Worm (Caenorhabditis elegans) whole organism, L1 larva: ENCODE results near the gene C27H5.2.

Experiments
- egl-13 ChIP-seq: sonication (generic microtip); optimal IDR thresholded peaks from 2 replicates; lab custom pipeline; 2016; ENCODE audit warnings: missing genotype, missing genetic modification reagents, missing genetic modification characterization, missing compliant biosample characterization
- egl-27 ChIP-seq, 2 experiments: fragments of 150-350 bp in 1 of 2; sonication (generic microtip); optimal IDR thresholded peaks; 3 replicates each; lab custom pipeline; 2017 to 2018; ENCODE audit warnings: missing biosample characterization in 2 of 2, missing genetic modification characterization in 2 of 2, missing genetic modification reagents in 2 of 2
- elt-2 ChIP-seq: sonication (generic microtip); optimal IDR thresholded peaks from 2 replicates; lab custom pipeline; 2016; ENCODE audit warnings: missing genetic modification characterization, mild to moderate bottlenecking, inconsistent platforms, missing compliant biosample characterization, missing genetic modification reagents
- elt-3 ChIP-seq, 6 experiments: fragments of 150-350 bp in 1 of 6; sonication (generic microtip); optimal IDR thresholded peaks; 2 replicates each; lab custom pipeline; 2017 to 2018; ENCODE audit warnings: missing biosample characterization in 6 of 6, missing genetic modification characterization in 6 of 6, inconsistent platforms in 1 of 6
- fkh-4 ChIP-seq: sonication (generic microtip); optimal IDR thresholded peaks from 2 replicates; lab custom pipeline; 2016; ENCODE audit warnings: missing compliant biosample characterization, missing genetic modification characterization, borderline replicate concordance
- lin-39 ChIP-seq: fragments of 150-350 bp; optimal IDR thresholded peaks from 2 replicates; lab custom pipeline; 2014; ENCODE audit warnings: missing biosample characterization, missing genetic modification reagents, missing genetic modification characterization
- mef-2 ChIP-seq: fragments of 150-350 bp; optimal IDR thresholded peaks from 2 replicates; lab custom pipeline; 2014; ENCODE audit warnings: missing biosample characterization, missing genetic modification characterization
- nhr-11 ChIP-seq: fragments of 150-350 bp; optimal IDR thresholded peaks from 2 replicates; lab custom pipeline; 2014; ENCODE audit warnings: missing biosample characterization, missing genetic modification characterization
- nhr-237 ChIP-seq: fragments of 150-350 bp; optimal IDR thresholded peaks from 2 replicates; lab custom pipeline; 2014; ENCODE audit warnings: missing biosample characterization, missing genetic modification characterization
- nhr-71 ChIP-seq: sonication (generic microtip); optimal IDR thresholded peaks from 2 replicates; lab custom pipeline; 2016; ENCODE audit warnings: mild to moderate bottlenecking, missing genetic modification characterization, moderate library complexity, missing compliant biosample characterization
- nhr-85 ChIP-seq: sonication (generic microtip); peaks from one replicate; lab custom pipeline; 2016; ENCODE audit warnings: missing genetic modification characterization, inconsistent platforms, missing compliant biosample characterization
- sox-4 ChIP-seq: sonication (generic microtip); optimal IDR thresholded peaks from 2 replicates; lab custom pipeline; 2016; ENCODE audit warnings: missing genetic modification characterization, missing compliant biosample characterization
- unc-130 ChIP-seq: fragments of 150-350 bp; optimal IDR thresholded peaks from 2 replicates; lab custom pipeline; 2017; ENCODE audit warnings: missing biosample characterization, missing genetic modification characterization, inconsistent platforms
- unc-62 ChIP-seq: fragments of 150-350 bp; optimal IDR thresholded peaks from 2 replicates; lab custom pipeline; 2014; ENCODE audit warnings: missing biosample characterization, missing genetic modification reagents, missing genetic modification characterization

DNA sequence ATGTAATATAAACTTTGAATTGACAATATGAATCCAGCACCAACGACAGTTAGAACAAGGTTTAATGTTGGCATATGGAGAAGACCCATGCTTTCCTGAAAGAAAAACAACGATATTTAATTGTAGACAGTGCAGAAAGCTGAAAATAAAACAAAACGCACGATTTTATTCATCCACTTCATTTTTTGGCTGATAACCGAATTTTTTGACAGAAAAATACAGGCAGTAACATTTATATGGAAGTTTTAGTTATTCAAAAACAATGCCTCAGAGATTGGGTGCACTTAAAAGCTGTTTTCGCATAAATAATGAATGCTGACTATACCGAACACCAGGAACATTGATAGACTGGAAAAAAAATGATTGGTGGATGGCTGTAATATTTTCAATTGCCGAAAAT, 10.4 kb downstream of the C27H5.2 start, which contains the start of gene mfsd-13.2:
- TF ChIP-seq egl-27 (tag; optimal IDR thresholded peaks at IDR 0.05; lab: Kevin White, UChicago) (no peak), nhr-71 (tag; lab: Kevin White, UChicago) (no peak), elt-3 (tag; optimal IDR thresholded peaks at IDR 0.05; lab: Kevin White, UChicago) (no peak), mef-2 (tag; lab: Kevin White, UChicago) (no peak), sox-4 (no peak), nhr-237 (tag; lab: Kevin White, UChicago) (no peak), egl-13 (tag; lab: Kevin White, UChicago) (no peak), unc-62 (GFP tag; lab: Kevin White, UChicago) (no peak), nhr-11 (no peak), lin-39 (tag; lab: Kevin White, UChicago) (no peak), unc-130 (tag; lab: Kevin White, UChicago) (no peak), nhr-85 (tag; lab: Kevin White, UChicago) (peak; percentile 26), elt-2 (no peak), fkh-4 (tag; lab: Kevin White, UChicago) (no peak)
